Worm (Caenorhabditis elegans) whole organism, L1 larva: ENCODE results near the gene C49F8.14.

Source experiments
- C16A3.4 ChIP-seq: fragments of 150-350 bp; optimal IDR thresholded peaks from 2 replicates; lab custom pipeline; 2014; ENCODE audit warnings: missing biosample characterization, missing genetic modification characterization
- C34B4.2 ChIP-seq: sonication (generic microtip); optimal IDR thresholded peaks from 2 replicates; lab custom pipeline; 2017; ENCODE audit warnings: mild to moderate bottlenecking, missing genetic modification characterization, missing compliant biosample characterization
- F16B12.6 ChIP-seq: fragments of 150-350 bp; optimal IDR thresholded peaks from 2 replicates; lab custom pipeline; 2014; ENCODE audit warnings: missing biosample characterization, missing genetic modification characterization
- Y116A8C.19 ChIP-seq: sonication (generic microtip); optimal IDR thresholded peaks from 2 replicates; lab custom pipeline; 2016; ENCODE audit warnings: missing compliant biosample characterization, missing genetic modification characterization, borderline replicate concordance
- aha-1 ChIP-seq: fragments of 150-350 bp; optimal IDR thresholded peaks from 2 replicates; lab custom pipeline; 2014; ENCODE audit warnings: missing biosample characterization, missing genetic modification characterization
- alr-1 ChIP-seq: fragments of 200-800 bp; sonication (Bioruptor generic); optimal IDR thresholded peaks from 2 replicates; lab custom pipeline; 2018; ENCODE audit warnings: borderline replicate concordance, mild to moderate bottlenecking, missing genetic modification characterization, missing compliant biosample characterization
- ama-1 ChIP-seq: fragments of 150-350 bp; optimal IDR thresholded peaks from 2 replicates; lab custom pipeline; 2014
- ceh-63 ChIP-seq: fragments of 200-800 bp; sonication (Bioruptor generic); optimal IDR thresholded peaks from 2 replicates; lab custom pipeline; 2018; ENCODE audit warnings: mild to moderate bottlenecking, missing genetic modification characterization, missing compliant biosample characterization
- ceh-82 ChIP-seq, 3 experiments: fragments of 150-350 bp in 1 of 3; sonication (generic microtip) in 2 of 3; optimal IDR thresholded peaks; 2 replicates each; lab custom pipeline; 2014 to 2017; ENCODE audit warnings: missing biosample characterization in 3 of 3, missing genetic modification characterization in 3 of 3
- ceh-88 ChIP-seq: fragments of 200-800 bp; sonication (Bioruptor generic); IDR thresholded peaks from 2 replicates; pipeline ENCODE4 v1.3.6; 2022; ENCODE audit warnings: missing genetic modification characterization, missing compliant biosample characterization
- ceh-90 ChIP-seq: sonication (generic microtip); optimal IDR thresholded peaks from 2 replicates; lab custom pipeline; 2016; ENCODE audit warnings: missing genetic modification characterization, missing compliant biosample characterization
- egl-13 ChIP-seq: sonication (generic microtip); optimal IDR thresholded peaks from 2 replicates; lab custom pipeline; 2016; ENCODE audit warnings: missing genotype, missing genetic modification reagents, missing genetic modification characterization, missing compliant biosample characterization
- egl-27 ChIP-seq, 2 experiments: fragments of 150-350 bp in 1 of 2; sonication (generic microtip); optimal IDR thresholded peaks; 3 replicates each; lab custom pipeline; 2017 to 2018; ENCODE audit warnings: missing biosample characterization in 2 of 2, missing genetic modification characterization in 2 of 2, missing genetic modification reagents in 2 of 2
- elt-2 ChIP-seq: sonication (generic microtip); optimal IDR thresholded peaks from 2 replicates; lab custom pipeline; 2016; ENCODE audit warnings: missing genetic modification characterization, mild to moderate bottlenecking, inconsistent platforms, missing compliant biosample characterization, missing genetic modification reagents
- elt-3 ChIP-seq, 6 experiments: fragments of 150-350 bp in 1 of 6; sonication (generic microtip); optimal IDR thresholded peaks; 2 replicates each; lab custom pipeline; 2017 to 2018; ENCODE audit warnings: missing biosample characterization in 6 of 6, missing genetic modification characterization in 6 of 6, inconsistent platforms in 1 of 6
- ets-5 ChIP-seq: fragments of 200-800 bp; sonication (Bioruptor generic); IDR thresholded peaks from 2 replicates; pipeline ENCODE4 v1.3.6; 2022; ENCODE audit warnings: missing genetic modification characterization, missing compliant biosample characterization
- fkh-4 ChIP-seq: sonication (generic microtip); optimal IDR thresholded peaks from 2 replicates; lab custom pipeline; 2016; ENCODE audit warnings: missing compliant biosample characterization, missing genetic modification characterization, borderline replicate concordance
- grh-1 ChIP-seq: fragments of 200-800 bp; sonication (Bioruptor generic); IDR thresholded peaks from 2 replicates; pipeline ENCODE4 v1.3.6; 2022; ENCODE audit warnings: missing genetic modification reagents, missing genetic modification characterization, missing compliant biosample characterization
- hlh-4 ChIP-seq: sonication (generic microtip); optimal IDR thresholded peaks from 2 replicates; lab custom pipeline; 2016; ENCODE audit warnings: mild to moderate bottlenecking, missing genetic modification characterization, missing compliant biosample characterization
- hpl-2 ChIP-seq: fragments of 150-350 bp; optimal IDR thresholded peaks from 2 replicates; lab custom pipeline; 2014; ENCODE audit warnings: missing biosample characterization, missing genetic modification reagents, missing genetic modification characterization
- irx-1 ChIP-seq: sonication (generic microtip); optimal IDR thresholded peaks from 2 replicates; lab custom pipeline; 2016; ENCODE audit warnings: missing genetic modification characterization, missing compliant biosample characterization
- isw-1 ChIP-seq: fragments of 200-800 bp; sonication (Bioruptor generic); IDR thresholded peaks from 2 replicates; pipeline ENCODE4 v1.3.6; 2022; ENCODE audit warnings: missing genetic modification characterization, missing compliant biosample characterization
- jun-1 ChIP-seq: fragments of 150-350 bp; optimal IDR thresholded peaks from 2 replicates; lab custom pipeline; 2014; ENCODE audit warnings: missing biosample characterization, missing genetic modification reagents, missing genetic modification characterization
- lin-13 ChIP-seq: fragments of 150-350 bp; optimal IDR thresholded peaks from 2 replicates; lab custom pipeline; 2014; ENCODE audit warnings: missing biosample characterization, missing genetic modification reagents, missing genetic modification characterization
- lin-14 ChIP-seq: fragments of 200-800 bp; sonication (Bioruptor generic); optimal IDR thresholded peaks from 2 replicates; lab custom pipeline; 2018; ENCODE audit warnings: mild to moderate bottlenecking, missing genetic modification characterization, moderate library complexity, missing compliant biosample characterization
- lin-15B ChIP-seq: fragments of 150-350 bp; sonication (generic microtip); optimal IDR thresholded peaks from 3 replicates; lab custom pipeline; 2014; ENCODE audit warnings: missing biosample characterization, missing genetic modification characterization
- lin-35 ChIP-seq, 2 experiments: fragments of 150-350 bp; optimal IDR thresholded peaks; 2 replicates each; lab custom pipeline; 2014; ENCODE audit warnings: missing biosample characterization in 2 of 2, missing genetic modification characterization in 2 of 2, missing genetic modification reagents in 2 of 2
- lsy-2 ChIP-seq, 2 experiments: fragments of 150-350 bp; optimal IDR thresholded peaks; 2 replicates each; lab custom pipeline; 2014; ENCODE audit warnings: missing biosample characterization in 2 of 2, missing genetic modification characterization in 2 of 2
- mab-9 ChIP-seq: fragments of 200-800 bp; sonication (Bioruptor generic); IDR thresholded peaks from 2 replicates; pipeline ENCODE4 v1.3.6; 2022; ENCODE audit warnings: missing genetic modification reagents, missing genetic modification characterization, missing compliant biosample characterization
- mdl-1 ChIP-seq, 2 experiments: fragments of 150-350 bp; optimal IDR thresholded peaks; 2 replicates each; lab custom pipeline; 2014 to 2017; ENCODE audit warnings: missing biosample characterization in 2 of 2, missing genetic modification characterization in 2 of 2, inconsistent platforms in 1 of 2
- mef-2 ChIP-seq: fragments of 150-350 bp; optimal IDR thresholded peaks from 2 replicates; lab custom pipeline; 2014; ENCODE audit warnings: missing biosample characterization, missing genetic modification characterization
- nhr-11 ChIP-seq: fragments of 150-350 bp; optimal IDR thresholded peaks from 2 replicates; lab custom pipeline; 2014; ENCODE audit warnings: missing biosample characterization, missing genetic modification characterization
- nhr-12 ChIP-seq: sonication (generic microtip); optimal IDR thresholded peaks from 2 replicates; lab custom pipeline; 2017; ENCODE audit warnings: missing biosample characterization, missing genetic modification characterization
- nhr-19 ChIP-seq: fragments of 200-800 bp; sonication (Bioruptor generic); conservative IDR thresholded peaks from 2 replicates; pipeline ENCODE4 v1.3.6; 2022; ENCODE audit warnings: missing genetic modification characterization, missing compliant biosample characterization
- nhr-20 ChIP-seq: sonication (generic microtip); optimal IDR thresholded peaks from 2 replicates; lab custom pipeline; 2016; ENCODE audit warnings: mild to moderate bottlenecking, missing genetic modification characterization, missing compliant biosample characterization
- nhr-237 ChIP-seq: fragments of 150-350 bp; optimal IDR thresholded peaks from 2 replicates; lab custom pipeline; 2014; ENCODE audit warnings: missing biosample characterization, missing genetic modification characterization
- nhr-84 ChIP-seq: sonication (generic microtip); optimal IDR thresholded peaks from 2 replicates; lab custom pipeline; 2017; ENCODE audit warnings: missing biosample characterization, missing genetic modification characterization
- nhr-85 ChIP-seq: sonication (generic microtip); peaks from one replicate; lab custom pipeline; 2016; ENCODE audit warnings: missing genetic modification characterization, inconsistent platforms, missing compliant biosample characterization
- pax-3 ChIP-seq: fragments of 200-800 bp; sonication (Bioruptor generic); optimal IDR thresholded peaks from 2 replicates; lab custom pipeline; 2018; ENCODE audit warnings: mild to moderate bottlenecking, missing genetic modification characterization, moderate library complexity, missing compliant biosample characterization
- skn-1 ChIP-seq: fragments of 150-350 bp; optimal IDR thresholded peaks from 2 replicates; lab custom pipeline; 2014; ENCODE audit warnings: missing biosample characterization, missing genetic modification characterization
- snpc-4 ChIP-seq: fragments of 150-350 bp; optimal IDR thresholded peaks from 2 replicates; lab custom pipeline; 2014; ENCODE audit warnings: missing biosample characterization, missing genetic modification characterization
- sox-4 ChIP-seq: sonication (generic microtip); optimal IDR thresholded peaks from 2 replicates; lab custom pipeline; 2016; ENCODE audit warnings: missing genetic modification characterization, missing compliant biosample characterization
- sptf-1 ChIP-seq: fragments of 150-350 bp; optimal IDR thresholded peaks from 2 replicates; lab custom pipeline; 2014; ENCODE audit warnings: missing biosample characterization, missing genetic modification characterization
- tbx-2 ChIP-seq: sonication (generic microtip); optimal IDR thresholded peaks from 2 replicates; lab custom pipeline; 2016; ENCODE audit warnings: missing genetic modification characterization, missing compliant biosample characterization
- tlp-1 ChIP-seq: fragments of 150-350 bp; optimal IDR thresholded peaks from 2 replicates; lab custom pipeline; 2014; ENCODE audit warnings: missing biosample characterization, missing genetic modification characterization
- unc-130 ChIP-seq: fragments of 150-350 bp; optimal IDR thresholded peaks from 2 replicates; lab custom pipeline; 2017; ENCODE audit warnings: missing biosample characterization, missing genetic modification characterization, inconsistent platforms
- unc-30 ChIP-seq: sonication (generic microtip); optimal IDR thresholded peaks from 2 replicates; lab custom pipeline; 2017; ENCODE audit warnings: missing biosample characterization, missing genetic modification characterization
- unc-62 ChIP-seq: fragments of 150-350 bp; optimal IDR thresholded peaks from 2 replicates; lab custom pipeline; 2014; ENCODE audit warnings: missing biosample characterization, missing genetic modification reagents, missing genetic modification characterization
- unc-86 ChIP-seq: sonication (generic microtip); optimal IDR thresholded peaks from 2 replicates; lab custom pipeline; 2016; ENCODE audit warnings: missing genetic modification characterization, missing compliant biosample characterization
- zag-1 ChIP-seq: fragments of 150-350 bp; optimal IDR thresholded peaks from 2 replicates; lab custom pipeline; 2014; ENCODE audit warnings: missing biosample characterization, missing genetic modification characterization
- zip-4 ChIP-seq: fragments of 200-800 bp; sonication (Bioruptor generic); optimal IDR thresholded peaks from 2 replicates; lab custom pipeline; 2018; ENCODE audit warnings: mild to moderate bottlenecking, missing genetic modification characterization, moderate library complexity, missing compliant biosample characterization
- ztf-11 ChIP-seq, 2 experiments: sonication (generic microtip); optimal IDR thresholded peaks; 2 replicates each; lab custom pipeline; 2016 to 2017; ENCODE audit warnings: missing genetic modification characterization in 2 of 2, missing biosample characterization in 1 of 2, missing compliant biosample characterization in 1 of 2

Gene C49F8.14

DNA sequence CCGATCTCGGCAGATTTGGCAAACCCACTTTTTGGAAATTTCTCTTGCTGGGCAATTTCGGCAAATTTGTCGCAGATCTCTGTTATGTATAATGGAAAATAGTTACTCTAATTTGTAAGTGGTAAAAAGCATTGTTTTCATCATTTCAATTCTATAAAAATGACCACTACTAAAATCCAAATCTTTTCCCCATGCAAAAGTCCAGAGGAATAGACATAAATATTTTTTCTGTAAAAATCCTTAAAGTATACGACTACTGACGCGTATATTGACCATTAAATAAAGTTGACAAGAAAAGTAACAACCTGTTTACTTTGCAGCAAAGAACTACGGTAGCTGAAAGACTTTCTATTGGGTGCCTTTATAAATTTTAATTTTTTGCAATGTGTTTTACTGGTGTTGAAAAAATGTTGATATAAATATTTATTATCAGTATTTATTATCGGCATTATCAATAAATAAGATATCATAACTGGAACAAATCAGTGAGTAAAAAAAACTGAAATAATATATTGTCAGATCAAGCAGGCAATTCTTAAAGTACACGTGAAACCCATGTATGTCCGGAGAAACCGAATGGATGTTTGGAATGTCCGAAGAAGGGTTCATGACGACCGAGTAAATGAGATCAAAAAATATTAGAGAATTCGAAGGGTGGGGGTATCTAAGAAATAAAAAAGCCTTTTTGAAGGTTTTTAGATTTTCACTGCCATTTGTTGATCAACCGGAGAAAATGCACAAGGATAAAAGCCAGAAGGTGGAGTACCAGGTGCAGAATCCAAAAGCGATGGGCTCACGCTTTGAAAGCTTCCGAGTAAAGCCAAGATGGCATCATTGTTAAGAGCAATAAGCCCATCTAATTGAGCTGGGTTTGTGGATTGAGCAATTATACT lies 27.3 kb downstream of the C49F8.14 start:
- TF ChIP-seq alr-1 (tag; lab: Kevin White, UChicago) (no peak), zip-4 (GFP tag; lab: Kevin White, UChicago) (no peak), mef-2 (tag; lab: Kevin White, UChicago) (no peak), aha-1 (no peak), unc-86 (tag; lab: Kevin White, UChicago) (no peak), unc-62 (no peak), egl-13 (no peak), Y116A8C.19 (no peak), ceh-90 (no peak), C34B4.2 (tag; lab: Kevin White, UChicago) (no peak), ztf-11 (tag; optimal IDR thresholded peaks at IDR 0.05; lab: Kevin White, UChicago) (peak in 1 of 2 experiments; percentile 6), sox-4 (tag; lab: Kevin White, UChicago) (no peak), lin-13 (peak; percentile 46), nhr-20 (tag; lab: Kevin White, UChicago) (peak; percentile 52), lsy-2 (tag; optimal IDR thresholded peaks at IDR 0.05; lab: Kevin White, UChicago) (peak; percentile 39 to 43), elt-2 (peak; percentile 31), grh-1 (GFP tag; lab: Robert Waterston, UW) (no peak), nhr-85 (peak; percentile 23), hlh-4 (no peak), unc-130 (no peak), hpl-2 (peak; percentile 19), nhr-84 (no peak), F16B12.6 (tag; lab: Kevin White, UChicago) (no peak), ceh-63 (GFP tag; lab: Kevin White, UChicago) (no peak), snpc-4 (tag; lab: Kevin White, UChicago) (no peak), nhr-11 (tag; lab: Kevin White, UChicago) (no peak), nhr-12 (tag; lab: Kevin White, UChicago) (no peak), mdl-1 (tag; optimal IDR thresholded peaks at IDR 0.05; lab: Kevin White, UChicago) (no peak), fkh-4 (no peak), jun-1 (tag; lab: Kevin White, UChicago) (no peak), tlp-1 (tag; lab: Kevin White, UChicago) (no peak), C16A3.4 (tag; lab: Kevin White, UChicago) (peak; percentile 33), tbx-2 (peak; percentile 56), mab-9 (GFP tag; lab: Robert Waterston, UW) (no peak), sptf-1 (no peak), ama-1 (lab: Kevin White, UChicago) (peak; percentile 85), nhr-237 (tag; lab: Kevin White, UChicago) (no peak), skn-1 (tag; lab: Kevin White, UChicago) (peak; percentile 3), lin-35 (GFP tag; optimal IDR thresholded peaks at IDR 0.05; lab: Kevin White, UChicago) (peak in 1 of 2 experiments; percentile 18), pax-3 (peak; percentile 11), zag-1 (tag; lab: Kevin White, UChicago) (no peak), elt-3 (tag; optimal IDR thresholded peaks at IDR 0.05; lab: Kevin White, UChicago) (peak in 1 of 6 experiments; percentile 62), lin-15B (tag; lab: Kevin White, UChicago) (no peak), ceh-88 (GFP tag; lab: Robert Waterston, UW) (no peak), ceh-82 (tag; optimal IDR thresholded peaks at IDR 0.05; lab: Kevin White, UChicago) (no peak), nhr-19 (GFP tag; lab: Robert Waterston, UW) (peak; percentile 59), isw-1 (no peak), lin-14 (GFP tag; lab: Kevin White, UChicago) (peak; percentile 18), egl-27 (tag; optimal IDR thresholded peaks at IDR 0.05; lab: Kevin White, UChicago) (no peak), irx-1 (tag; lab: Kevin White, UChicago) (no peak), unc-30 (tag; lab: Kevin White, UChicago) (no peak), ets-5 (no peak)
